Fruit fly (Drosophila melanogaster): ENCODE measurements around the gene p38b.

- TF ChIP-seq CTCF (optimal IDR thresholded peaks at IDR 0.05) (no peak), CG8478 (optimal IDR thresholded peaks at IDR 0.05) (no peak)
These were observed 24.1 kb downstream of the p38b start for dm6 chr2L:13804561-13805067.
